Worm (Caenorhabditis elegans): Measurements from ENCODE around the gene lec-7.

DNA sequence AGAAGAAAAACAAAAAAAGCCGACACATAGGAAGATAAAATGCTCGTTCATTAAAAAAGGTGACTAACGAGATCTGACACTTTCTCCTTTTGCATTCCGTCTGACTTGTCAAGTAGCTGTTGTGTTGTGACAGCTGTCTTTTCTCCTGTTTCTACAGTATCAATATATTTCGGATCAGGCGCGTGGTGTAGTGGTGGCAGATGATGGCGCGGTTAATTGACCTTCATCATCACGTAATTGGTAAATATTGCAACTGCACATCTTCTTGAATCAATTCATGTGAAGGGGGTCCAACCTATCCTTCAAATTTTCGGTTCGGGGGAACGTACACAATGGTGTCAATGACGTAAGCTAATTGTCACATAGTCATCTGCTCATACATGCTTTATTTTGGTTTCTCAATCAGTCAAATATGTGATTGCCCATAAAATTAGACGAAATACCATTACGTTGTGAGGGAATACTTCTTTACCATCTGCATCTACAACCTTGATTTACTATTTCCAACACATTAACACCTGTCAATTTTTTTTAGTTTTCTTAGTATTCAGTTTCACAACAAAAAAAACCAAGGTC, 3.5 kb upstream of the lec-7 start:
- no peak for TF ChIP-seq tab-1 (GFP tag; IDR thresholded peaks at IDR 0.05)
- TF ChIP-seq flt-1 (GFP tag; IDR thresholded peaks at IDR 0.05), result no peak
- no peak for TF ChIP-seq klf-2 (GFP tag; conservative IDR thresholded peaks at IDR 0.05)
- no peak for TF ChIP-seq ztf-29 (GFP tag; IDR thresholded peaks at IDR 0.05)
- TF ChIP-seq cog-1 (tag; optimal IDR thresholded peaks at IDR 0.05), result no peak
- no peak for TF ChIP-seq T22C8.4 (GFP tag; IDR thresholded peaks at IDR 0.05)
- no peak for TF ChIP-seq med-1 (GFP tag; optimal IDR thresholded peaks at IDR 0.05; ENCODE audit: insufficient read depth)
- TF ChIP-seq ref-1 (GFP tag; conservative IDR thresholded peaks at IDR 0.05), result no peak
